Fruit fly (Drosophila melanogaster) whole organism, embryonic: ENCODE results near the gene pbl.

Source experiments
- ATbp ChIP-seq: fragments of 200-800 bp; sonication (Bioruptor generic); optimal IDR thresholded peaks from 2 replicates; lab custom pipeline; 2017; ENCODE audit warnings: missing biosample characterization, mild to moderate bottlenecking, missing genetic modification characterization, missing genetic modification reagents
- Atf3 ChIP-seq: fragments of 200-800 bp; sonication (Bioruptor generic); optimal IDR thresholded peaks from 3 replicates; lab custom pipeline; 2016; ENCODE audit warnings: missing biosample characterization, missing genetic modification characterization
- Blimp-1 ChIP-seq: fragments of 200-800 bp; sonication (Bioruptor generic); optimal IDR thresholded peaks from 3 replicates; lab custom pipeline; 2018; ENCODE audit warnings: missing biosample characterization, missing genetic modification characterization, mild to moderate bottlenecking, moderate library complexity, missing genetic modification reagents
- BtbVII ChIP-seq: fragments of 200-800 bp; sonication (Bioruptor generic); optimal IDR thresholded peaks from 3 replicates; lab custom pipeline; 2017; ENCODE audit warnings: missing biosample characterization, mild to moderate bottlenecking, missing genetic modification characterization
- CG10321 ChIP-seq: fragments of 200-800 bp; sonication (Bioruptor generic); IDR thresholded peaks from 2 replicates; pipeline ENCODE4 v1.3.6; 2022; ENCODE audit warnings: missing biosample characterization, missing genetic modification characterization
- CG17361 ChIP-seq: fragments of 200-800 bp; sonication (Bioruptor generic); IDR thresholded peaks from 3 replicates; pipeline ENCODE4 v1.3.6; 2022; ENCODE audit warnings: missing biosample characterization, missing genetic modification characterization
- CG18764 ChIP-seq: fragments of 200-800 bp; sonication (Bioruptor generic); optimal IDR thresholded peaks from 3 replicates; lab custom pipeline; 2016; ENCODE audit warnings: missing biosample characterization, missing genetic modification characterization
- CG33557 ChIP-seq: fragments of 200-800 bp; sonication (Bioruptor generic); optimal IDR thresholded peaks from 2 replicates; lab custom pipeline; 2019; ENCODE audit warnings: missing biosample characterization, mild to moderate bottlenecking, missing genetic modification characterization, moderate library complexity
- CG4360 ChIP-seq: fragments of 200-800 bp; sonication (Bioruptor generic); IDR thresholded peaks from 2 replicates; pipeline ENCODE4 v1.3.6; 2022; ENCODE audit warnings: missing biosample characterization, missing genetic modification characterization
- CG7987 ChIP-seq: fragments of 200-800 bp; sonication (Bioruptor generic); optimal IDR thresholded peaks from 2 replicates; lab custom pipeline; 2018; ENCODE audit warnings: missing biosample characterization, mild to moderate bottlenecking, missing genetic modification characterization, moderate library complexity
- CTCF ChIP-seq: fragments of 200-800 bp; sonication (Bioruptor generic); optimal IDR thresholded peaks from 2 replicates; lab custom pipeline; 2017; ENCODE audit warnings: missing biosample characterization, mild to moderate bottlenecking, missing genetic modification characterization, moderate library complexity
- Fer1 ChIP-seq: fragments of 200-800 bp; sonication (Bioruptor generic); optimal IDR thresholded peaks from 2 replicates; lab custom pipeline; 2017; ENCODE audit warnings: missing biosample characterization, mild to moderate bottlenecking, missing genetic modification characterization
- GATAe ChIP-seq: fragments of 200-800 bp; sonication (Bioruptor generic); conservative IDR thresholded peaks from 2 replicates; pipeline ENCODE4 v1.3.6; 2022; ENCODE audit warnings: missing biosample characterization, missing genetic modification characterization
- HHEX ChIP-seq: fragments of 200-800 bp; sonication (Bioruptor generic); optimal IDR thresholded peaks from 3 replicates; lab custom pipeline; 2017; ENCODE audit warnings: missing biosample characterization, mild to moderate bottlenecking, missing genetic modification characterization, missing genetic modification reagents
- Hey ChIP-seq: fragments of 200-800 bp; sonication (Bioruptor generic); optimal IDR thresholded peaks from 3 replicates; lab custom pipeline; 2018; ENCODE audit warnings: missing biosample characterization, mild to moderate bottlenecking, missing genetic modification characterization
- HmgZ ChIP-seq: fragments of 200-800 bp; sonication (Bioruptor generic); optimal IDR thresholded peaks from 2 replicates; lab custom pipeline; 2018; ENCODE audit warnings: missing biosample characterization, mild to moderate bottlenecking, missing genetic modification characterization
- Hmx ChIP-seq: fragments of 200-800 bp; sonication (Bioruptor generic); optimal IDR thresholded peaks from 2 replicates; lab custom pipeline; 2016; ENCODE audit warnings: missing biosample characterization, missing genetic modification characterization
- Lpt ChIP-seq: fragments of >200 bp; optimal IDR thresholded peaks from 2 replicates; lab custom pipeline; 2018; ENCODE audit warnings: missing biosample characterization, missing genetic modification characterization
- MBD-R2 ChIP-seq: fragments of 200-800 bp; sonication (Bioruptor generic); IDR thresholded peaks from 2 replicates; pipeline ENCODE4 v1.3.6; 2022; ENCODE audit warnings: missing biosample characterization, missing genetic modification characterization
- NC2α ChIP-seq: fragments of 200-800 bp; sonication (Bioruptor generic); optimal IDR thresholded peaks from 2 replicates; lab custom pipeline; 2016; ENCODE audit warnings: missing biosample characterization, missing genetic modification characterization
- Neu2 ChIP-seq: fragments of 200-800 bp; sonication (Bioruptor generic); optimal IDR thresholded peaks from 3 replicates; lab custom pipeline; 2016; ENCODE audit warnings: missing biosample characterization, missing genetic modification characterization, borderline replicate concordance
- Rx ChIP-seq: fragments of 200-800 bp; sonication (Bioruptor generic); IDR thresholded peaks from 2 replicates; pipeline ENCODE4 v1.3.6; 2022; ENCODE audit warnings: missing biosample characterization, missing genetic modification characterization
- Sox100B ChIP-seq: fragments of 200-800 bp; sonication (Bioruptor generic); optimal IDR thresholded peaks from 3 replicates; lab custom pipeline; 2018; ENCODE audit warnings: missing biosample characterization, mild to moderate bottlenecking, missing genetic modification characterization
- Sox102F ChIP-seq: fragments of 200-800 bp; sonication (Bioruptor generic); optimal IDR thresholded peaks from 2 replicates; lab custom pipeline; 2018; ENCODE audit warnings: missing biosample characterization, mild to moderate bottlenecking, missing genetic modification characterization, moderate library complexity
- Vsx1 ChIP-seq: fragments of 200-800 bp; sonication (Bioruptor generic); optimal IDR thresholded peaks from 2 replicates; lab custom pipeline; 2017; ENCODE audit warnings: missing biosample characterization, mild to moderate bottlenecking, missing genetic modification characterization, missing genetic modification reagents
- al ChIP-seq: fragments of 200-800 bp; sonication (Bioruptor generic); IDR thresholded peaks from 2 replicates; pipeline ENCODE4 v1.3.6; 2022; ENCODE audit warnings: missing biosample characterization, missing genetic modification characterization
- corto ChIP-seq: fragments of 200-800 bp; sonication (Bioruptor generic); optimal IDR thresholded peaks from 2 replicates; lab custom pipeline; 2016; ENCODE audit warnings: missing biosample characterization, mild to moderate bottlenecking, missing genetic modification characterization, moderate library complexity
- dm ChIP-seq: fragments of 200-800 bp; sonication (Bioruptor generic); optimal IDR thresholded peaks from 3 replicates; lab custom pipeline; 2016; ENCODE audit warnings: missing biosample characterization, missing genetic modification characterization
- dmrt99B ChIP-seq: fragments of 200-800 bp; sonication (Bioruptor generic); optimal IDR thresholded peaks from 2 replicates; lab custom pipeline; 2018; ENCODE audit warnings: missing biosample characterization, mild to moderate bottlenecking, missing genetic modification characterization, moderate library complexity
- dysf ChIP-seq: fragments of 200-800 bp; sonication (Bioruptor generic); IDR thresholded peaks from 3 replicates; pipeline ENCODE4 v1.3.6; 2022; ENCODE audit warnings: missing biosample characterization, missing genetic modification characterization
- eve ChIP-seq, 2 experiments: fragments of >200 bp; optimal IDR thresholded peaks; 2 replicates each; lab custom pipeline; 2017; ENCODE audit warnings: missing biosample characterization in 2 of 2, missing genetic modification characterization in 2 of 2
- gcm ChIP-seq: fragments of 200-800 bp; sonication (Bioruptor generic); optimal IDR thresholded peaks from 2 replicates; lab custom pipeline; 2019; ENCODE audit warnings: missing biosample characterization, mild to moderate bottlenecking, missing genetic modification characterization, moderate library complexity
- grn ChIP-seq: fragments of 200-800 bp; sonication (Bioruptor generic); optimal IDR thresholded peaks from 3 replicates; lab custom pipeline; 2017; ENCODE audit warnings: missing biosample characterization, missing genetic modification characterization
- ham ChIP-seq: fragments of 200-800 bp; sonication (Bioruptor generic); IDR thresholded peaks from 2 replicates; pipeline ENCODE4 v1.3.6; 2022; ENCODE audit warnings: missing biosample characterization, missing genetic modification characterization
- jing ChIP-seq: fragments of 200-800 bp; sonication (Bioruptor generic); optimal IDR thresholded peaks from 2 replicates; lab custom pipeline; 2018; ENCODE audit warnings: missing biosample characterization, mild to moderate bottlenecking, missing genetic modification characterization
- kni ChIP-seq: fragments of 200-800 bp; sonication (Bioruptor generic); optimal IDR thresholded peaks from 3 replicates; lab custom pipeline; 2017; ENCODE audit warnings: mild to moderate bottlenecking, missing biosample characterization, missing genetic modification reagents, missing genetic modification characterization
- lbe ChIP-seq: fragments of 200-800 bp; sonication (Bioruptor generic); optimal IDR thresholded peaks from 2 replicates; lab custom pipeline; 2016; ENCODE audit warnings: missing biosample characterization, mild to moderate bottlenecking, missing genetic modification characterization
- nau ChIP-seq: fragments of 200-800 bp; sonication (Bioruptor generic); optimal IDR thresholded peaks from 3 replicates; lab custom pipeline; 2017; ENCODE audit warnings: missing biosample characterization, mild to moderate bottlenecking, missing genetic modification characterization, missing genetic modification reagents
- nerfin-1 ChIP-seq: fragments of 200-800 bp; sonication (Bioruptor generic); optimal IDR thresholded peaks from 3 replicates; lab custom pipeline; 2019; ENCODE audit warnings: missing biosample characterization, mild to moderate bottlenecking, missing genetic modification characterization, moderate library complexity
- odd ChIP-seq: fragments of 200-800 bp; sonication (Bioruptor generic); optimal IDR thresholded peaks from 2 replicates; lab custom pipeline; 2017; ENCODE audit warnings: missing biosample characterization, mild to moderate bottlenecking, missing genetic modification characterization
- p53 ChIP-seq: fragments of 200-800 bp; sonication (Bioruptor generic); optimal IDR thresholded peaks from 2 replicates; lab custom pipeline; 2016; ENCODE audit warnings: missing biosample characterization, missing genetic modification characterization
- sens ChIP-seq: fragments of 200-800 bp; sonication (Bioruptor generic); peaks from one replicate; lab custom pipeline; 2016; ENCODE audit warnings: missing biosample characterization, missing genetic modification characterization
- stc ChIP-seq: fragments of 200-800 bp; sonication (Bioruptor generic); IDR thresholded peaks from 2 replicates; pipeline ENCODE4 v1.3.6; 2022; ENCODE audit warnings: missing biosample characterization, missing genetic modification characterization
- sug ChIP-seq: fragments of 200-800 bp; optimal IDR thresholded peaks from 2 replicates; lab custom pipeline; 2019; ENCODE audit warnings: missing biosample characterization, mild to moderate bottlenecking, missing genetic modification characterization, moderate library complexity
- tup ChIP-seq: fragments of 200-800 bp; sonication (Bioruptor generic); optimal IDR thresholded peaks from 2 replicates; lab custom pipeline; 2016; ENCODE audit warnings: missing biosample characterization, mild to moderate bottlenecking, missing genetic modification characterization, moderate library complexity
- zfh1 ChIP-seq: fragments of 200-800 bp; sonication (Bioruptor generic); IDR thresholded peaks from 3 replicates; pipeline ENCODE4 v1.3.6; 2022; ENCODE audit warnings: missing biosample characterization, missing genetic modification characterization

The pbl gene

DNA sequence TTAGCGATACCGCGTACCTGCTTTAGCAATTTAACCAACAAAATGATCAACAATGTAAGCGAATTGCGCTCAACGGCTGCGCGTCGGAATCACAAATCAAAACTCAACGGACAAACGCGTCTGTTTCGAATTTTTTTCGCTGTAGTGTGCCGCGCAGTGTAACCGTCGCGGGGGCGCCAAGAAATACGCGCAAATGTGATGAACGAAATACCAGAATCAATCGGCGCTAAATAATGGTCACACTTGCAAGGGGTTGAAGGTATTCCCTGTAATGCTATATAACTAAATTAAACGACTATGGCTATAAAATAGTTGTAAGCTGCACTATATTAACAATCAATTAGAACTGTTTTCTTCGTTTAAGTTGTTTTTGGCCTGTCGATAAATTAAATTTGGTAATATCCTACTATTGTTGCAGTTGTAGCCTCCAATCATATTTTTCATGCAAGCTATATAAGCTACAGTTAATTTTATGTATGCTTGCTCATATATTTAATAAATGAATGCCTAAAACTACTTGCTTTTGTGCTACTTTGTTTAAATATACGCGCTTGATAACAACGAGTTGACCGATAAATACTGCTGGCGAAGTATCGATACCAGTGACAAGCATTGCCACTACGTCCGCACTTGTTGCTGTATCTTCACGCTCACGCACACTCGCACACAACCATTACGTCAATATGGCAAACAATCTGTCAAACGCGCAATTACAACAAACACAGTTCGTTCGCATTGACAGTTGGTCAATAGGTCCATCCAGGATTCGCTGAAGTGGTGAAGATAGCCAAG, at the start of gene pbl, which contains the start of gene CG8281 (continued):
- peak; percentile 35; the same call in 1 of the 2 replicates for TF ChIP-seq al (GFP tag; lab: Robert Waterston, UW)
- TF ChIP-seq grn (GFP tag; lab: Kevin White, UChicago): no peak
- TF ChIP-seq CG4360: peak; percentile 99
- peak; percentile 19 for TF ChIP-seq Fer1 (GFP tag; lab: Kevin White, UChicago)

DNA sequence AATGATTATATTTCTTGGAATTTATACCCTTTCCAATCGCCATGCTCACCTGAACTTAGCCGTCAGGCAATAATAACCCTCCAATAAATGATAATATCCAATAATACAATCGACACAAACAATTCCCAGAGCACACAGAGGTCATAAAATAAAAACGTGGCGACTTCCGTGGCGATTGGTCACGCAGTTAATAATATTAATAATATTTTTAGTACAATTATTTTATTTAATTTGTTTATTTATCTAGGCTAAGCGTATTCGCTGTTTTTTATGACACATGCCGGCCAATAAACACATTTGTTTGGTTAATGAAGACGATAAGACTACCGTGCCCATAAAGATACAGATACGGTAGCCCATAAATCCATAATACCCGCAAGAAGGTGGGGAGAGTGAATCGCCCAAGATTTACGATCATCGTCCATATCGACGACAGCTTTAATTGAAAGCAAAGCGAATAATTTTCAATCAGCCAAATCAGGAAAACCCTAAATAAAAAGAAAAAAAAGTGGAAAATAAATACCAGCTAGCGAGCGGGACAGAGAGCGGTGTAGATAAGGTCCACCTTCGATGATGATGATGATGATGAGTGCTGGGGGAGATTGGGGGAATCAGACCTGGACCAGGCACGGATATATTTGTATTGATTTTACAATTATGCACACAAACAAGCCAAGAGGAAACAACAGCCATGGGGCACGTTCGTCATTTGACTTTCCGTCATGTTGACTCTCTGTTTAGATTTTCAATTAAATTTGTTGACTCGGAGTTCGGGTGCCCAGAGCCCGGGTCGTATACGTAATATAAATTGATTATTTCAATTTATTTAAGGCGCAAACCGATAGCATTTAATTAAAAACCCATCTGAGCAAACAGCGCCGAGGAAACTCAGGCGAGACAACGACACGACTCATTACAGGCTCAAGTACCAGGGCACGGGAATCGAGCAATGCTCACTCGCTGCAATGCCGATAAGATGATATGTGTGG, 49.2 kb upstream of the pbl start:
- TF ChIP-seq dm (GFP tag; lab: Kevin White, UChicago): no peak
- TF ChIP-seq Blimp-1 (GFP tag; lab: Kevin White, UChicago): peak; percentile 30
- TF ChIP-seq CG17361 (GFP tag; lab: Robert Waterston, UW): 0 out of 3 replicates have a peak, but pooled peaks have one; percentile 26
- peak; percentile 31 for TF ChIP-seq Sox100B
- no peak for TF ChIP-seq CG7987 (GFP tag; lab: Kevin White, UChicago)
- TF ChIP-seq dmrt99B: no peak
- peak; percentile 49 for TF ChIP-seq ATbp (GFP tag; lab: Kevin White, UChicago)
- no peak for TF ChIP-seq Rx (GFP tag; lab: Robert Waterston, UW)
- peak; percentile 52 for TF ChIP-seq CG33557
- peak; percentile 52; the same call in 2 of the 3 replicates for TF ChIP-seq zfh1 (GFP tag; lab: Robert Waterston, UW)
- TF ChIP-seq lbe (GFP tag; lab: Kevin White, UChicago): peak; percentile 25
- no peak for TF ChIP-seq p53
- TF ChIP-seq Vsx1 (GFP tag; lab: Kevin White, UChicago): peak; percentile 66
- no peak for TF ChIP-seq Hey (tag; lab: Kevin White, UChicago)
- no peak for TF ChIP-seq stc (GFP tag; lab: Robert Waterston, UW)
- peak; percentile 73 for TF ChIP-seq sens (GFP tag; lab: Kevin White, UChicago)
- TF ChIP-seq corto (GFP tag; lab: Kevin White, UChicago): peak; percentile 55
- TF ChIP-seq eve (GFP tag; optimal IDR thresholded peaks at IDR 0.05; lab: Kevin White, UChicago): peak in 1 of 2 experiments; percentile 3
- TF ChIP-seq Neu2 (GFP tag; lab: Kevin White, UChicago): no peak
- no peak for TF ChIP-seq tup (GFP tag; lab: Kevin White, UChicago)
- peak; percentile 20 for TF ChIP-seq CTCF
- no peak for TF ChIP-seq Hmx (GFP tag; lab: Kevin White, UChicago)
- peak; percentile 20 for TF ChIP-seq odd (GFP tag; lab: Kevin White, UChicago)
- no peak for TF ChIP-seq MBD-R2 (GFP tag; lab: Robert Waterston, UW)
- TF ChIP-seq dysf (GFP tag; lab: Robert Waterston, UW): no peak
- peak; percentile 15 for TF ChIP-seq nau (GFP tag; lab: Kevin White, UChicago)
- TF ChIP-seq GATAe (GFP tag; lab: Robert Waterston, UW): no peak
- peak; percentile 75 for TF ChIP-seq sug (tag; lab: Kevin White, UChicago)
- no peak for TF ChIP-seq jing (GFP tag; lab: Kevin White, UChicago)
- TF ChIP-seq nerfin-1 (tag; lab: Kevin White, UChicago): no peak
- TF ChIP-seq CG10321 (GFP tag; lab: Robert Waterston, UW): no peak
- TF ChIP-seq CG18764: peak; percentile 17
- no peak for TF ChIP-seq ham
- peak; percentile 61 for TF ChIP-seq kni (GFP tag; lab: Kevin White, UChicago)
- TF ChIP-seq gcm (GFP tag; lab: Kevin White, UChicago): peak; percentile 14
- TF ChIP-seq Sox102F (GFP tag; lab: Kevin White, UChicago): no peak
- TF ChIP-seq HHEX (GFP tag; lab: Kevin White, UChicago): no peak
- TF ChIP-seq HmgZ (tag; lab: Kevin White, UChicago): no peak
- no peak for TF ChIP-seq Atf3 (GFP tag; lab: Kevin White, UChicago)
- TF ChIP-seq BtbVII (GFP tag; lab: Kevin White, UChicago): peak; percentile 23
- no peak for TF ChIP-seq NC2α (GFP tag; lab: Kevin White, UChicago)
- TF ChIP-seq Lpt (GFP tag; lab: Kevin White, UChicago): no peak
